Fruit fly (Drosophila melanogaster) whole organism, pupa: ENCODE results near the gene CG9917.

Experiments used
- CG34367 ChIP-seq: fragments of 200-800 bp; sonication (Bioruptor generic); optimal IDR thresholded peaks from 2 replicates; lab custom pipeline; 2018; ENCODE audit warnings: missing biosample characterization, mild to moderate bottlenecking, missing genetic modification characterization
- EcR ChIP-seq: fragments of 200-800 bp; sonication (Bioruptor generic); optimal IDR thresholded peaks from 3 replicates; lab custom pipeline; 2019; ENCODE audit warnings: missing biosample characterization, missing genetic modification characterization, mild to moderate bottlenecking, moderate library complexity, missing genetic modification reagents

dm6 chrX:16285186-16285585 is 37.8 kb downstream of the CG9917 start:
- no peak for TF ChIP-seq CG34367 (tag; lab: Kevin White, UChicago)
- no peak for TF ChIP-seq EcR (GFP tag; lab: Kevin White, UChicago)
